Worm (Caenorhabditis elegans): ENCODE results near the gene mnk-1.

The mnk-1 gene

ce11 chrII:10541923-10542486, 12.8 kb downstream of the mnk-1 start, which contains the start of gene pro-1 (continued):
- TF ChIP-seq egl-13 (tag; optimal IDR thresholded peaks at IDR 0.05) (peak; percentile 3), tbx-2 (tag; optimal IDR thresholded peaks at IDR 0.05) (peak; percentile 78), ets-5 (GFP tag; IDR thresholded peaks at IDR 0.05) (no peak), efl-3 (GFP tag; optimal IDR thresholded peaks at IDR 0.05) (no peak), ztf-11 (tag; optimal IDR thresholded peaks at IDR 0.05) (peak in 1 of 2 experiments; percentile 62), nhr-71 (tag; optimal IDR thresholded peaks at IDR 0.05) (peak; percentile 89), pax-3 (tag; optimal IDR thresholded peaks at IDR 0.05) (peak; percentile 52), unc-62 (GFP tag; optimal IDR thresholded peaks at IDR 0.05) (no peak), C34B4.2 (tag; optimal IDR thresholded peaks at IDR 0.05) (no peak), nhr-47 (tag; optimal IDR thresholded peaks at IDR 0.05) (peak; percentile 88), ceh-82 (tag; optimal IDR thresholded peaks at IDR 0.05) (peak in 2 of 3 experiments; percentile 27 to 67)

- TF ChIP-seq ceh-63 (GFP tag; optimal IDR thresholded peaks at IDR 0.05) (no peak), efl-1 (optimal IDR thresholded peaks at IDR 0.05) (no peak), efl-1 (GFP tag; optimal IDR thresholded peaks at IDR 0.05 in 1 of 2) (peak in 1 of 2 experiments; percentile 53)
These were observed 15.6 kb downstream of the mnk-1 start, which contains the start of gene R166.3 for ce11 chrII:10539232-10539631. Gene R166.3 (minus strand): TSS chrII:10539332.

DNA sequence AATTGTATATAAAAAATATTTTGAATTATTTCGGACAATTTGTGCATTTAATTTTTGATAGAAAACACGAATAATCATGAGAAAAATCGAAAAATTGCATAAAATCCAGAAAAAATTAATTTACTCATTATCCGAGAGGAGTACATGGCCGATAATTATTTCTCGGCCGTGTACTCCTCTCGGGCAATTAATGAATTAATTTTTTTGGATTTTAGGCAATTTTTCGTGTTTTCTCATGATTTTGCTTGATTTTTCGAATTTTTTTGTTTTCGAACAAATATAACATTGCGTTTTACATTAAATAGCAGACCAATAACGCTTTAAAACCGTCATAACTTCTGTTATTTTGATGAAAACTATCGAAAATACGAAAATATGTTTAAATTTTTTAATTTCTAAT, 16.9 kb downstream of the mnk-1 start:
- TF ChIP-seq ceh-82 (tag; optimal IDR thresholded peaks at IDR 0.05) (peak in 2 of 3 experiments; percentile 35 to 49), ceh-88 (GFP tag; IDR thresholded peaks at IDR 0.05) (no peak), nhr-90 (tag; optimal IDR thresholded peaks at IDR 0.05; ENCODE audit: poor library complexity) (peak; percentile 91), blmp-1 (tag; optimal IDR thresholded peaks at IDR 0.05) (peak; percentile 26), nhr-20 (tag; optimal IDR thresholded peaks at IDR 0.05) (peak; percentile 78), ama-1 (optimal IDR thresholded peaks at IDR 0.05) (no peak), efl-3 (GFP tag; optimal IDR thresholded peaks at IDR 0.05) (peak; percentile 56), zip-4 (GFP tag; optimal IDR thresholded peaks at IDR 0.05) (peak; percentile 40), lsy-2 (tag; optimal IDR thresholded peaks at IDR 0.05) (peak; percentile 69 to 80), ceh-8 (GFP tag; optimal IDR thresholded peaks at IDR 0.05) (peak; percentile 81), unc-86 (tag; optimal IDR thresholded peaks at IDR 0.05) (peak; percentile 58), skn-1 (tag; optimal IDR thresholded peaks at IDR 0.05) (peak; percentile 63), unc-30 (tag; optimal IDR thresholded peaks at IDR 0.05) (no peak), snu-23 (GFP tag; optimal IDR thresholded peaks at IDR 0.05) (peak; percentile 84), fkh-8 (tag; optimal IDR thresholded peaks at IDR 0.05) (peak; percentile 51), mdl-1 (tag; optimal IDR thresholded peaks at IDR 0.05) (no peak), snpc-4 (tag; optimal IDR thresholded peaks at IDR 0.05) (peak; percentile 19), nhr-85 (tag) (peak; percentile 93), dsc-1 (tag; optimal IDR thresholded peaks at IDR 0.05) (peak; percentile 94), C16A3.4 (tag; optimal IDR thresholded peaks at IDR 0.05) (peak; percentile 22), mab-9 (GFP tag; IDR thresholded peaks at IDR 0.05) (peak; percentile 77; the same call in 1 of the 2 replicates), sox-4 (tag; optimal IDR thresholded peaks at IDR 0.05) (peak; percentile 82), nhr-47 (tag; optimal IDR thresholded peaks at IDR 0.05) (peak; percentile 88), vab-15 (tag; optimal IDR thresholded peaks at IDR 0.05) (no peak), zag-1 (tag; optimal IDR thresholded peaks at IDR 0.05) (no peak), nhr-71 (tag; optimal IDR thresholded peaks at IDR 0.05) (peak; percentile 87), nhr-12 (tag; optimal IDR thresholded peaks at IDR 0.05) (no peak), pqm-1 (tag; optimal IDR thresholded peaks at IDR 0.05) (no peak), nhr-237 (tag; optimal IDR thresholded peaks at IDR 0.05) (no peak), ztf-4 (tag; optimal IDR thresholded peaks at IDR 0.05) (no peak), hlh-17 (GFP tag; optimal IDR thresholded peaks at IDR 0.05; ENCODE audit: borderline replicate concordance) (no peak), nhr-19 (GFP tag; conservative IDR thresholded peaks at IDR 0.05) (peak; percentile 78), fkh-4 (tag; optimal IDR thresholded peaks at IDR 0.05; ENCODE audit: borderline replicate concordance) (peak; percentile 97), lin-15B (tag; optimal IDR thresholded peaks at IDR 0.05) (no peak), lin-35 (GFP tag; optimal IDR thresholded peaks at IDR 0.05) (peak; percentile 51 to 62), elt-2 (tag; optimal IDR thresholded peaks at IDR 0.05) (peak; percentile 68), nhr-84 (tag; optimal IDR thresholded peaks at IDR 0.05) (no peak), aha-1 (tag; optimal IDR thresholded peaks at IDR 0.05) (no peak), mep-1 (tag; optimal IDR thresholded peaks at IDR 0.05) (peak; percentile 48)
